Fruit fly (Drosophila melanogaster): ENCODE data around the gene Sol1.

dm6 chr3R:12373800-12374199 lies 12.2 kb upstream of the Sol1 start, which contains the start of gene GstD4:
- TF ChIP-seq CG8478 (optimal IDR thresholded peaks at IDR 0.05) (no peak), CTCF (optimal IDR thresholded peaks at IDR 0.05) (no peak)

Measured in S2 (cell line).